Worm (Caenorhabditis elegans) whole organism, young adult: ENCODE data around the gene T03F7.5.

ENCODE experiments used
- B0035.1 ChIP-seq: sonication (generic microtip); optimal IDR thresholded peaks from 2 replicates; lab custom pipeline; 2016; ENCODE audit warnings: missing genetic modification characterization, mild to moderate bottlenecking, missing compliant biosample characterization, missing genotype, missing genetic modification reagents
- B0336.3 ChIP-seq: fragments of 200-800 bp; sonication (Bioruptor generic); IDR thresholded peaks from 2 replicates; pipeline ENCODE4 v1.3.6; 2022; ENCODE audit warnings: missing genetic modification characterization, missing compliant biosample characterization
- F37B4.10 ChIP-seq: fragments of 200-800 bp; sonication (Bioruptor generic); IDR thresholded peaks from 2 replicates; pipeline ENCODE4 v1.3.6; 2022; ENCODE audit warnings: missing genetic modification characterization, missing compliant biosample characterization
- F39B2.1 ChIP-seq: fragments of 200-800 bp; sonication (Bioruptor generic); IDR thresholded peaks from 2 replicates; pipeline ENCODE4 v1.3.6; 2022; ENCODE audit warnings: missing genetic modification reagents, missing genetic modification characterization, missing compliant biosample characterization
- F57A8.1 ChIP-seq: fragments of 200-800 bp; sonication (Bioruptor generic); optimal IDR thresholded peaks from 2 replicates; lab custom pipeline; 2018; ENCODE audit warnings: mild to moderate bottlenecking, missing genetic modification characterization, moderate library complexity, missing compliant biosample characterization
- Y67H2A.10 ChIP-seq: fragments of 200-800 bp; sonication (Bioruptor generic); conservative IDR thresholded peaks from 2 replicates; pipeline ENCODE4 v1.3.6; 2022; ENCODE audit warnings: missing genetic modification reagents, missing genetic modification characterization, missing compliant biosample characterization
- bed-2 ChIP-seq: fragments of 200-800 bp; sonication (Bioruptor generic); IDR thresholded peaks from 2 replicates; pipeline ENCODE4 v1.3.6; 2022; ENCODE audit warnings: missing genetic modification reagents, missing genetic modification characterization, missing compliant biosample characterization
- ccch-3 ChIP-seq: fragments of 200-800 bp; sonication (Bioruptor generic); optimal IDR thresholded peaks from 2 replicates; lab custom pipeline; 2018; ENCODE audit warnings: mild to moderate bottlenecking, missing genetic modification characterization, missing compliant biosample characterization
- ceh-40 ChIP-seq: fragments of 200-800 bp; sonication (Bioruptor generic); IDR thresholded peaks from 2 replicates; pipeline ENCODE4 v1.3.6; 2022; ENCODE audit warnings: missing genetic modification characterization, missing compliant biosample characterization
- ceh-91 ChIP-seq: fragments of 200-800 bp; sonication (Bioruptor generic); IDR thresholded peaks from 2 replicates; pipeline ENCODE4 v1.3.6; 2022; ENCODE audit warnings: missing genetic modification reagents, missing genetic modification characterization, missing compliant biosample characterization
- chd-7 ChIP-seq: sonication (generic microtip); optimal IDR thresholded peaks from 2 replicates; lab custom pipeline; 2016; ENCODE audit warnings: mild to moderate bottlenecking, missing genetic modification characterization, moderate library complexity, missing compliant biosample characterization
- die-1 ChIP-seq: sonication (generic microtip); optimal IDR thresholded peaks from 2 replicates; lab custom pipeline; 2016; ENCODE audit warnings: missing genotype, mild to moderate bottlenecking, missing genetic modification characterization, missing compliant biosample characterization
- dox-1 ChIP-seq: fragments of 200-800 bp; sonication (Bioruptor generic); IDR thresholded peaks from 2 replicates; pipeline ENCODE4 v1.3.6; 2022; ENCODE audit warnings: missing genetic modification reagents, missing genetic modification characterization, missing compliant biosample characterization
- dpl-1 ChIP-seq: fragments of 150-350 bp; optimal IDR thresholded peaks from 2 replicates; lab custom pipeline; 2014; ENCODE audit warnings: missing biosample characterization, missing genetic modification reagents, missing genetic modification characterization
- ets-4 ChIP-seq: fragments of 200-800 bp; sonication (Bioruptor generic); optimal IDR thresholded peaks from 2 replicates; lab custom pipeline; 2018; ENCODE audit warnings: mild to moderate bottlenecking, missing genetic modification characterization, missing compliant biosample characterization
- hrde-1 ChIP-seq: sonication (generic microtip); optimal IDR thresholded peaks from 2 replicates; lab custom pipeline; 2016; ENCODE audit warnings: missing genetic modification characterization, mild to moderate bottlenecking, missing compliant biosample characterization, moderate library complexity, missing genotype, missing genetic modification reagents, borderline replicate concordance
- hsf-1 ChIP-seq: fragments of 200-800 bp; sonication (Bioruptor generic); IDR thresholded peaks from 2 replicates; pipeline ENCODE4 v1.3.6; 2022; ENCODE audit warnings: missing genetic modification reagents, missing genetic modification characterization, missing compliant biosample characterization
- let-526 ChIP-seq: fragments of 200-800 bp; sonication (Bioruptor generic); IDR thresholded peaks from 2 replicates; pipeline ENCODE4 v1.3.6; 2022; ENCODE audit warnings: missing genetic modification reagents, missing genetic modification characterization, missing compliant biosample characterization
- lin-26 ChIP-seq: fragments of 200-800 bp; sonication (Bioruptor generic); IDR thresholded peaks from 2 replicates; pipeline ENCODE4 v1.3.6; 2022; ENCODE audit warnings: missing genetic modification reagents, missing genetic modification characterization, missing compliant biosample characterization
- lin-40 ChIP-seq: sonication (generic microtip); optimal IDR thresholded peaks from 2 replicates; lab custom pipeline; 2016; ENCODE audit warnings: missing genetic modification characterization, mild to moderate bottlenecking, missing compliant biosample characterization, missing genotype, missing genetic modification reagents
- lsy-27 ChIP-seq: sonication (generic microtip); optimal IDR thresholded peaks from 2 replicates; lab custom pipeline; 2017; ENCODE audit warnings: missing genetic modification characterization, mild to moderate bottlenecking, missing compliant biosample characterization, antibody characterized with exemption, missing genotype, borderline replicate concordance; ENCODE audit not compliant: insufficient read depth
- madf-10 ChIP-seq: sonication (generic microtip); optimal IDR thresholded peaks from 2 replicates; lab custom pipeline; 2016; ENCODE audit warnings: mild to moderate bottlenecking, missing genetic modification characterization, missing compliant biosample characterization
- madf-8 ChIP-seq: fragments of 200-800 bp; sonication (Bioruptor generic); conservative IDR thresholded peaks from 2 replicates; pipeline ENCODE4 v1.3.6; 2022; ENCODE audit warnings: missing genetic modification reagents, missing genetic modification characterization, missing compliant biosample characterization
- mes-4 ChIP-seq: sonication (generic microtip); optimal IDR thresholded peaks from 2 replicates; lab custom pipeline; 2016; ENCODE audit warnings: missing genotype, missing genetic modification characterization, missing compliant biosample characterization
- nhr-120 ChIP-seq: fragments of 200-800 bp; sonication (Bioruptor generic); IDR thresholded peaks from 2 replicates; pipeline ENCODE4 v1.3.6; 2022; ENCODE audit warnings: missing genetic modification characterization, missing compliant biosample characterization
- nhr-27 ChIP-seq: fragments of 200-800 bp; sonication (Bioruptor generic); optimal IDR thresholded peaks from 2 replicates; lab custom pipeline; 2018; ENCODE audit warnings: mild to moderate bottlenecking, missing genetic modification characterization, moderate library complexity, missing compliant biosample characterization
- nhr-80 ChIP-seq: sonication (generic microtip); optimal IDR thresholded peaks from 2 replicates; lab custom pipeline; 2016; ENCODE audit warnings: missing genetic modification characterization, missing compliant biosample characterization
- nhr-90 ChIP-seq: sonication (generic microtip); optimal IDR thresholded peaks from 2 replicates; lab custom pipeline; 2016; ENCODE audit warnings: missing genotype, mild to moderate bottlenecking, missing genetic modification characterization, missing compliant biosample characterization
- pbrm-1 ChIP-seq: fragments of 200-800 bp; sonication (Bioruptor generic); IDR thresholded peaks from 2 replicates; pipeline ENCODE4 v1.3.6; 2022; ENCODE audit warnings: missing genetic modification reagents, missing genetic modification characterization, missing compliant biosample characterization
- rcor-1 ChIP-seq: fragments of 200-800 bp; sonication (Bioruptor generic); IDR thresholded peaks from 2 replicates; pipeline ENCODE4 v1.3.6; 2022; ENCODE audit warnings: missing genetic modification reagents, missing genetic modification characterization, missing compliant biosample characterization
- rec-8 ChIP-seq, 2 experiments: sonication (generic microtip); optimal IDR thresholded peaks; 2 replicates each; lab custom pipeline; 2016; ENCODE audit warnings: mild to moderate bottlenecking in 2 of 2, missing genetic modification characterization in 2 of 2, missing genetic modification reagents in 2 of 2, missing genotype in 2 of 2, missing biosample characterization in 1 of 2, missing compliant biosample characterization in 1 of 2, moderate library complexity in 1 of 2
- sdz-38 ChIP-seq: sonication (generic microtip); optimal IDR thresholded peaks from 2 replicates; lab custom pipeline; 2016; ENCODE audit warnings: missing genotype, missing genetic modification characterization, missing compliant biosample characterization
- snpc-1.1 ChIP-seq: sonication (generic microtip); optimal IDR thresholded peaks from 2 replicates; lab custom pipeline; 2017; ENCODE audit warnings: missing genetic modification characterization, mild to moderate bottlenecking, missing compliant biosample characterization, antibody characterized with exemption, moderate library complexity, missing genotype, missing genetic modification reagents; ENCODE audit not compliant: insufficient read depth
- snpc-1.3 ChIP-seq: sonication (generic microtip); optimal IDR thresholded peaks from 2 replicates; lab custom pipeline; 2017; ENCODE audit warnings: missing genetic modification characterization, mild to moderate bottlenecking, missing compliant biosample characterization, antibody characterized with exemption, moderate library complexity, missing genotype, missing genetic modification reagents; ENCODE audit not compliant: insufficient read depth
- snpc-3.4 ChIP-seq: sonication (generic microtip); optimal IDR thresholded peaks from 2 replicates; lab custom pipeline; 2017; ENCODE audit warnings: missing genetic modification characterization, mild to moderate bottlenecking, missing compliant biosample characterization, antibody characterized with exemption, moderate library complexity, missing genotype, missing genetic modification reagents
- snpc-4 ChIP-seq, 5 experiments: fragments of 150-350 bp in 1 of 5; sonication (generic microtip) in 4 of 5; optimal IDR thresholded peaks; 2 replicates each; lab custom pipeline; 2014 to 2018; ENCODE audit warnings: missing genetic modification characterization in 5 of 5, missing biosample characterization in 3 of 5, antibody characterized with exemption in 2 of 5, mild to moderate bottlenecking in 2 of 5, missing compliant biosample characterization in 2 of 5, missing genotype in 2 of 5, moderate library complexity in 2 of 5, missing genetic modification reagents in 1 of 5
- somi-1 ChIP-seq: fragments of 200-800 bp; sonication (Bioruptor generic); optimal IDR thresholded peaks from 2 replicates; lab custom pipeline; 2018; ENCODE audit warnings: mild to moderate bottlenecking, missing genetic modification characterization, missing compliant biosample characterization
- tbp1 ChIP-seq: fragments of 200-800 bp; sonication (Bioruptor generic); optimal IDR thresholded peaks from 2 replicates; lab custom pipeline; 2018; ENCODE audit warnings: mild to moderate bottlenecking, missing genetic modification characterization, missing compliant biosample characterization
- tbx-9 ChIP-seq: sonication (generic microtip); optimal IDR thresholded peaks from 2 replicates; lab custom pipeline; 2016; ENCODE audit warnings: borderline replicate concordance, missing genetic modification characterization, inconsistent platforms, missing compliant biosample characterization
- unc-130 ChIP-seq: sonication (generic microtip); optimal IDR thresholded peaks from 2 replicates; lab custom pipeline; 2016; ENCODE audit warnings: missing genetic modification reagents, missing genetic modification characterization, missing compliant biosample characterization
- ztf-22 ChIP-seq: fragments of 200-800 bp; sonication (Bioruptor generic); optimal IDR thresholded peaks from 2 replicates; lab custom pipeline; 2018; ENCODE audit warnings: mild to moderate bottlenecking, missing genetic modification characterization, moderate library complexity, missing compliant biosample characterization
- ztf-25 ChIP-seq: fragments of 200-800 bp; sonication (Bioruptor generic); IDR thresholded peaks from 2 replicates; pipeline ENCODE4 v1.3.6; 2022; ENCODE audit warnings: missing genetic modification reagents, missing genetic modification characterization, missing compliant biosample characterization
- ztf-28 ChIP-seq: fragments of 200-800 bp; sonication (Bioruptor generic); IDR thresholded peaks from 2 replicates; pipeline ENCODE4 v1.3.6; 2022; ENCODE audit warnings: missing genetic modification reagents, missing genetic modification characterization, missing compliant biosample characterization
- ztf-6 ChIP-seq: fragments of 200-800 bp; sonication (Bioruptor generic); IDR thresholded peaks from 2 replicates; pipeline ENCODE4 v1.3.6; 2022; ENCODE audit warnings: missing genetic modification reagents, missing genetic modification characterization, missing compliant biosample characterization

The T03F7.5 gene

DNA sequence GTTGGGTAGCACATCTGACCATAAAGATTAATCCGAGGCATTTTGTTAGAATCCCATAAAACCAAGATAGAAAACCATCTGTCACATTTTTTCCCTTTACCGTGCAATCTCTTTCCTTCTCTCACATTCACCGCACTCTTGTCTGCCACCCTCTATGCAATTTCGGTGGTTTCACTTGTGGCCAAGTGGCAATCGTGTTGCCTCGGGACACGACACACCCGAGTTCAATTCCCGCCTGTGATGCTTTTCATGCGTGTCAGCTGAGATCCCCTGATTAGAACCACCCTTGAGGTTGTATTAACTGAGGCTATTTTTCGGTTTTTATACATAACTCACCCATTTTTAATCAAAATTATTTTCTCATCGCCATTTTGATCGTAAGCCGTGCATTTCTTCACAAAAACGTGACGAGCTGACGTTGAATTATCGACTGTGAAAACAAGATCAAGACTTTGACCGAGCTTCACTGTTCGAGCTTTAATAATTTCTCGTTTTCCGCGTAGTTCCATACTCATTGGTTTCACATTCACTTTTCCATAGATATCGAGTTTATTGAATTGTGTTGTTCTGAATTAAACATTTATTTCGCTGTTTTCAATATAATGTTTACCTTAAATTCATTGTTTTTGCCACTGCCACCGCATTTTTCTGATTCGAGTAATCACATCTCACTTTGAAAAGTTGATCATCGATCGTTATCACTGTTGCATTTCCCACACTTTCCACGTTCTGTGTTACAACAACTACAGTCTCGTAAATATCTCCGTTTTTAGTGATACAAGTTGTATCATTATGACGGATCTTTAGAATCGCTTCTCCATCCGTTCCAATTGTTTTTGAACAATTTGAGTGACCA, 15.7 kb upstream of the T03F7.5 start (continued):
- TF ChIP-seq unc-130 (GFP tag; lab: Kevin White, UChicago), result peak; percentile 93
- TF ChIP-seq snpc-1.3, result peak; percentile 97
- peak; percentile 90 for TF ChIP-seq madf-10 (tag; lab: Kevin White, UChicago)
- peak; percentile 98 for TF ChIP-seq die-1 (tag; lab: Kevin White, UChicago)
- peak; percentile 98; the same call in 1 of the 2 replicates for TF ChIP-seq F37B4.10
- TF ChIP-seq ccch-3 (GFP tag; lab: Kevin White, UChicago), result peak; percentile 90
- peak; percentile 95 for TF ChIP-seq mes-4 (tag; lab: Kevin White, UChicago)
- TF ChIP-seq nhr-27 (tag; lab: Kevin White, UChicago), result peak; percentile 99
- TF ChIP-seq ztf-6 (GFP tag; lab: Robert Waterston, UW), result peak; percentile 94
- TF ChIP-seq snpc-1.1 (tag; lab: Kevin White, UChicago), result peak; percentile 87
- TF ChIP-seq ztf-22 (GFP tag; lab: Kevin White, UChicago), result peak; percentile 98
- TF ChIP-seq ztf-28 (GFP tag; lab: Robert Waterston, UW), result peak; percentile 95
- peak; percentile 100 for TF ChIP-seq lin-26 (GFP tag; lab: Robert Waterston, UW)
- TF ChIP-seq tbp1, result peak; percentile 100
- TF ChIP-seq nhr-90, result peak; percentile 97
- TF ChIP-seq madf-8 (GFP tag; lab: Robert Waterston, UW), result peak; percentile 65
- peak; percentile 99 for TF ChIP-seq ets-4
- TF ChIP-seq chd-7, result peak; percentile 99
- TF ChIP-seq tbx-9 (tag; lab: Kevin White, UChicago), result peak; percentile 98
- TF ChIP-seq hrde-1, result peak; percentile 94
- TF ChIP-seq ceh-91 (GFP tag; lab: Robert Waterston, UW), result peak; percentile 65
- peak; percentile 94 for TF ChIP-seq pbrm-1 (GFP tag; lab: Robert Waterston, UW)
- TF ChIP-seq let-526 (GFP tag; lab: Robert Waterston, UW), result peak; percentile 97
- TF ChIP-seq snpc-3.4, result peak; percentile 96
- peak; percentile 98 for TF ChIP-seq dox-1 (GFP tag; lab: Robert Waterston, UW)
- TF ChIP-seq rec-8 (tag; optimal IDR thresholded peaks at IDR 0.05; lab: Kevin White, UChicago), result peak; percentile 94 to 98
- peak; percentile 99 for TF ChIP-seq ztf-25 (GFP tag; lab: Robert Waterston, UW)
- peak; percentile 88 for TF ChIP-seq Y67H2A.10 (GFP tag; lab: Robert Waterston, UW)
- peak; percentile 85 for TF ChIP-seq lin-40 (tag; lab: Kevin White, UChicago)
- TF ChIP-seq lsy-27, result peak; percentile 92
- peak; percentile 95 for TF ChIP-seq somi-1
- peak; percentile 78 for TF ChIP-seq hsf-1
- TF ChIP-seq B0035.1 (tag; lab: Kevin White, UChicago), result peak; percentile 92
- peak; percentile 95 for TF ChIP-seq rcor-1 (GFP tag; lab: Robert Waterston, UW)
- peak; percentile 87 for TF ChIP-seq snpc-4 (GFP tag; optimal IDR thresholded peaks at IDR 0.05; lab: Kevin White, UChicago)
- peak; percentile 68 to 91 (median 88) for TF ChIP-seq snpc-4 (tag; optimal IDR thresholded peaks at IDR 0.05; lab: Kevin White, UChicago)
- TF ChIP-seq dpl-1 (GFP tag; lab: Kevin White, UChicago), result peak; percentile 61
- peak; percentile 99 for TF ChIP-seq nhr-120
- peak; percentile 97 for TF ChIP-seq B0336.3 (GFP tag; lab: Robert Waterston, UW)
- peak; percentile 99 for TF ChIP-seq F57A8.1 (GFP tag; lab: Kevin White, UChicago)
- peak; percentile 29; the same call in 1 of the 2 replicates for TF ChIP-seq F39B2.1 (GFP tag; lab: Robert Waterston, UW)
- TF ChIP-seq ceh-40 (GFP tag; lab: Robert Waterston, UW), result peak; percentile 96
- peak; percentile 87 for TF ChIP-seq bed-2
- TF ChIP-seq sdz-38 (tag; lab: Kevin White, UChicago), result peak; percentile 57
- TF ChIP-seq nhr-80 (tag; lab: Kevin White, UChicago), result peak; percentile 80
